Comparison of ENCODE assay signal across 2 fruit fly cellular contexts in the genomic region with DNA sequence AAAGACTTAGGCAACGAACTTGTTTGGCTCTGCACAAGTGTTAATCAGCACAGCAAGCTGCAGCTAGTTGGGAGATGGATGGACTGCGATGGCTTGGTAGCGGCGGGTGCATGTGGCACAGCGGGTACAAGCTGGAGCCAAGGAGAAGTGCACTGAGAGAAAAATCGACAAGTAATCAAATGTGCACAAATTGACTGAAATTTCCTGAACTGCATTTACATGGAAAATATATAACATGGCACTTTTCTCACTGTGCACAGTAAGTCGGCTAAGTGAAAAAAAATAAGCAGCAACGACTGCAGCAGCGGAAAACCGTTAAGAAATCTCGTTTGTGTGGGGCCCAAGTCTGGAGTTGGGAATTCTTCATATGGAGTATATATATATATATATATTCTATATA.
A peak's percentile ranks its signal among the peaks of the same experiment; 100 is the strongest.
TF ChIP-seq lines count a peak whose summit lies in the region.

No protein-coding gene starts in this region.

TF ChIP-seq in whole organism, embryonic, 481 proteins besides CTCF, POLR2A, EP300 and RAD21 (continued from another document and continues in another):
- no peak for TF ChIP-seq pnt (GFP tag; optimal IDR thresholded peaks at IDR 0.05; lab: Kevin White, UChicago)
- TF ChIP-seq Med (GFP tag; lab: Kevin White, UChicago): no peak
- TF ChIP-seq CG16779 (GFP tag; IDR thresholded peaks at IDR 0.05; lab: Robert Waterston, UW): no peak
- no peak for TF ChIP-seq CG7963 (GFP tag; IDR thresholded peaks at IDR 0.05; lab: Robert Waterston, UW; ENCODE audit: partially characterized antibody)
- 0 out of 2 replicates have a peak, but pooled peaks have one; percentile 56 for TF ChIP-seq CG11247 (GFP tag; IDR thresholded peaks at IDR 0.05; lab: Robert Waterston, UW)
- TF ChIP-seq zf30C (GFP tag; optimal IDR thresholded peaks at IDR 0.05; lab: Kevin White, UChicago): peak; percentile 8
- TF ChIP-seq CrebB (tag; optimal IDR thresholded peaks at IDR 0.05; lab: Kevin White, UChicago): no peak
- no peak for TF ChIP-seq CG14860 (GFP tag; IDR thresholded peaks at IDR 0.05; lab: Robert Waterston, UW; ENCODE audit: partially characterized antibody)
- no peak for TF ChIP-seq eyg (GFP tag; optimal IDR thresholded peaks at IDR 0.05; lab: Kevin White, UChicago)
- no peak for TF ChIP-seq sqz (GFP tag; optimal IDR thresholded peaks at IDR 0.05; lab: Kevin White, UChicago)
- TF ChIP-seq vfl (GFP tag; optimal IDR thresholded peaks at IDR 0.05; lab: Kevin White, UChicago): no peak
- no peak for TF ChIP-seq Bdp1 (GFP tag; optimal IDR thresholded peaks at IDR 0.05; lab: Kevin White, UChicago)
- TF ChIP-seq HLHmδ (GFP tag; optimal IDR thresholded peaks at IDR 0.05; lab: Kevin White, UChicago): no peak
- no peak for TF ChIP-seq CG1233 (GFP tag; optimal IDR thresholded peaks at IDR 0.05; lab: Kevin White, UChicago)
- no peak for TF ChIP-seq CG31224 (GFP tag; IDR thresholded peaks at IDR 0.05; lab: Robert Waterston, UW)
- no peak for TF ChIP-seq CG32767 (GFP tag; IDR thresholded peaks at IDR 0.05; lab: Robert Waterston, UW)
- peak; percentile 78 for TF ChIP-seq Drgx (GFP tag; IDR thresholded peaks at IDR 0.05; lab: Robert Waterston, UW)
- peak; percentile 88 for TF ChIP-seq sens (GFP tag; lab: Kevin White, UChicago)
- no peak for TF ChIP-seq CG42726 (GFP tag; IDR thresholded peaks at IDR 0.05; lab: Robert Waterston, UW; ENCODE audit: partially characterized antibody)
- TF ChIP-seq CG4328 (GFP tag; optimal IDR thresholded peaks at IDR 0.05; lab: Kevin White, UChicago): no peak
- no peak for TF ChIP-seq lov (optimal IDR thresholded peaks at IDR 0.05; lab: Kevin White, UChicago)
- 0 out of 3 replicates have a peak, but pooled peaks have one; percentile 20 for TF ChIP-seq lov (GFP tag; IDR thresholded peaks at IDR 0.05; lab: Robert Waterston, UW)
- peak; percentile 45; the same call in 1 of the 2 replicates for TF ChIP-seq vvl (GFP tag; IDR thresholded peaks at IDR 0.05; lab: Robert Waterston, UW)
- 0 out of 3 replicates have a peak, but pooled peaks have one; percentile 33 for TF ChIP-seq zfh1 (GFP tag; IDR thresholded peaks at IDR 0.05; lab: Robert Waterston, UW)
- peak; percentile 32; the same call in 1 of the 2 replicates for TF ChIP-seq Xrp1 (GFP tag; IDR thresholded peaks at IDR 0.05; lab: Robert Waterston, UW)
- no peak for TF ChIP-seq CG2116 (GFP tag; optimal IDR thresholded peaks at IDR 0.05; lab: Kevin White, UChicago)
- TF ChIP-seq CG1832 (GFP tag; optimal IDR thresholded peaks at IDR 0.05; lab: Kevin White, UChicago): no peak
- 0 out of 2 replicates have a peak, but pooled peaks have one; percentile 13 for TF ChIP-seq sens-2 (GFP tag; IDR thresholded peaks at IDR 0.05; lab: Robert Waterston, UW)
- no peak for TF ChIP-seq wor (GFP tag; IDR thresholded peaks at IDR 0.05; lab: Robert Waterston, UW)
- TF ChIP-seq Kr (GFP tag; optimal IDR thresholded peaks at IDR 0.05; lab: Kevin White, UChicago): no peak
- no peak for TF ChIP-seq CG14667 (GFP tag; IDR thresholded peaks at IDR 0.05; lab: Robert Waterston, UW)
- TF ChIP-seq gsb (GFP tag; IDR thresholded peaks at IDR 0.05; lab: Robert Waterston, UW): no peak
- TF ChIP-seq rib (GFP tag; IDR thresholded peaks at IDR 0.05; lab: Robert Waterston, UW): no peak
- TF ChIP-seq sima (GFP tag; optimal IDR thresholded peaks at IDR 0.05; lab: Kevin White, UChicago): no peak
- TF ChIP-seq row (GFP tag; IDR thresholded peaks at IDR 0.05; lab: Robert Waterston, UW): peak; percentile 25; the same call in 1 of the 3 replicates
- peak; percentile 5 for TF ChIP-seq CG10979 (tag; optimal IDR thresholded peaks at IDR 0.05; lab: Kevin White, UChicago)
- TF ChIP-seq dmrt99B (tag; optimal IDR thresholded peaks at IDR 0.05; lab: Kevin White, UChicago): peak; percentile 19
- 0 out of 2 replicates have a peak, but pooled peaks have one; percentile 31 for TF ChIP-seq chm (GFP tag; IDR thresholded peaks at IDR 0.05; lab: Robert Waterston, UW)
- TF ChIP-seq Blimp-1 (GFP tag; optimal IDR thresholded peaks at IDR 0.05; lab: Kevin White, UChicago): peak; percentile 2
- no peak for TF ChIP-seq al (GFP tag; IDR thresholded peaks at IDR 0.05; lab: Robert Waterston, UW)
- no peak for TF ChIP-seq Dek (tag; optimal IDR thresholded peaks at IDR 0.05; lab: Kevin White, UChicago)
- no peak for TF ChIP-seq Atf-2 (GFP tag; optimal IDR thresholded peaks at IDR 0.05; lab: Kevin White, UChicago)
- no peak for TF ChIP-seq wek (GFP tag; optimal IDR thresholded peaks at IDR 0.05; lab: Kevin White, UChicago)
- no peak for TF ChIP-seq CG10543 (GFP tag; optimal IDR thresholded peaks at IDR 0.05; lab: Kevin White, UChicago)
- TF ChIP-seq CG14965 (GFP tag; optimal IDR thresholded peaks at IDR 0.05; lab: Kevin White, UChicago; ENCODE audit: borderline replicate concordance): no peak
- TF ChIP-seq CG13775 (GFP tag; optimal IDR thresholded peaks at IDR 0.05; lab: Kevin White, UChicago): no peak
- TF ChIP-seq CG11560 (tag; IDR thresholded peaks at IDR 0.05; lab: Robert Waterston, UW): no peak
- no peak for TF ChIP-seq CG7357 (GFP tag; IDR thresholded peaks at IDR 0.05; lab: Robert Waterston, UW)
- no peak for TF ChIP-seq CG8290 (GFP tag; optimal IDR thresholded peaks at IDR 0.05; lab: Kevin White, UChicago)
- no peak for TF ChIP-seq CG8290 (tag; optimal IDR thresholded peaks at IDR 0.05; lab: Kevin White, UChicago)
- no peak for TF ChIP-seq jumu (GFP tag; optimal IDR thresholded peaks at IDR 0.05; lab: Kevin White, UChicago)
- no peak for TF ChIP-seq HmgD (GFP tag; optimal IDR thresholded peaks at IDR 0.05; lab: Kevin White, UChicago)
- no peak for TF ChIP-seq CG18011 (GFP tag; optimal IDR thresholded peaks at IDR 0.05; lab: Kevin White, UChicago)
- no peak for TF ChIP-seq CG12769 (tag; optimal IDR thresholded peaks at IDR 0.05; lab: Kevin White, UChicago)
- peak; percentile 47 for TF ChIP-seq sisA (GFP tag; IDR thresholded peaks at IDR 0.05; lab: Robert Waterston, UW)
- TF ChIP-seq Ravus (GFP tag; IDR thresholded peaks at IDR 0.05; lab: Robert Waterston, UW): no peak
- peak; percentile 32; the same call in 1 of the 2 replicates for TF ChIP-seq ttk (GFP tag; IDR thresholded peaks at IDR 0.05; lab: Robert Waterston, UW)
- no peak for TF ChIP-seq CG8924 (tag; optimal IDR thresholded peaks at IDR 0.05; lab: Kevin White, UChicago)
- TF ChIP-seq nau (GFP tag; optimal IDR thresholded peaks at IDR 0.05; lab: Kevin White, UChicago): no peak
- TF ChIP-seq CG2120 (GFP tag; optimal IDR thresholded peaks at IDR 0.05; lab: Kevin White, UChicago): no peak
- no peak for TF ChIP-seq CG4424 (GFP tag; optimal IDR thresholded peaks at IDR 0.05; lab: Kevin White, UChicago)
- TF ChIP-seq MBD-R2 (GFP tag; IDR thresholded peaks at IDR 0.05; lab: Robert Waterston, UW): no peak
- TF ChIP-seq PHDP (tag; optimal IDR thresholded peaks at IDR 0.05; lab: Kevin White, UChicago): no peak
- peak; percentile 75; the same call in 1 of the 3 replicates for TF ChIP-seq otp (GFP tag; IDR thresholded peaks at IDR 0.05; lab: Robert Waterston, UW)

TF ChIP-seq in whole organism, prepupa, 60 proteins besides CTCF, POLR2A, EP300 and RAD21 (continued from another document):
- peak; percentile 65 for TF ChIP-seq CG6808 (GFP tag; optimal IDR thresholded peaks at IDR 0.05; lab: Kevin White, UChicago)
- TF ChIP-seq CG11294 (GFP tag; IDR thresholded peaks at IDR 0.05; lab: Robert Waterston, UW): peak; percentile 37; the same call in 1 of the 2 replicates
- peak; percentile 83 for TF ChIP-seq eg (GFP tag; IDR thresholded peaks at IDR 0.05; lab: Robert Waterston, UW)
- peak; percentile 78 for TF ChIP-seq CG15336 (GFP tag; IDR thresholded peaks at IDR 0.05; lab: Robert Waterston, UW)
- TF ChIP-seq Hr38 (GFP tag; optimal IDR thresholded peaks at IDR 0.05; lab: Kevin White, UChicago): no peak
- peak; percentile 44 for TF ChIP-seq CG16779 (tag; optimal IDR thresholded peaks at IDR 0.05; lab: Kevin White, UChicago)
- peak; percentile 76 for TF ChIP-seq CG32006 (GFP tag; optimal IDR thresholded peaks at IDR 0.05; lab: Kevin White, UChicago)
- peak; percentile 66 for TF ChIP-seq CG1621 (tag; optimal IDR thresholded peaks at IDR 0.05; lab: Kevin White, UChicago)
- peak; percentile 66 for TF ChIP-seq CG6792 (GFP tag; optimal IDR thresholded peaks at IDR 0.05; lab: Kevin White, UChicago)
- peak; percentile 66 for TF ChIP-seq OdsH (GFP tag; optimal IDR thresholded peaks at IDR 0.05; lab: Kevin White, UChicago)
- TF ChIP-seq CG4318 (GFP tag; optimal IDR thresholded peaks at IDR 0.05; lab: Kevin White, UChicago): peak; percentile 44
- peak; percentile 82 for TF ChIP-seq Eip75B (GFP tag; optimal IDR thresholded peaks at IDR 0.05; lab: Kevin White, UChicago)
- TF ChIP-seq CG8319 (GFP tag; optimal IDR thresholded peaks at IDR 0.05; lab: Kevin White, UChicago): peak; percentile 33
- TF ChIP-seq CG34406 (GFP tag; optimal IDR thresholded peaks at IDR 0.05; lab: Kevin White, UChicago): peak; percentile 36
- TF ChIP-seq dsx (GFP tag; optimal IDR thresholded peaks at IDR 0.05; lab: Kevin White, UChicago; ENCODE audit: poor library complexity, severe bottlenecking): peak; percentile 64
- peak; percentile 75 for TF ChIP-seq CG8119 (GFP tag; IDR thresholded peaks at IDR 0.05; lab: Robert Waterston, UW)
- peak; percentile 45 for TF ChIP-seq CG9139 (GFP tag; optimal IDR thresholded peaks at IDR 0.05; lab: Kevin White, UChicago)
- peak; percentile 54 for TF ChIP-seq topi (GFP tag; optimal IDR thresholded peaks at IDR 0.05; lab: Kevin White, UChicago)
- TF ChIP-seq Ets21C (GFP tag; optimal IDR thresholded peaks at IDR 0.05; lab: Kevin White, UChicago): no peak
- peak; percentile 65 for TF ChIP-seq CG3032 (tag; optimal IDR thresholded peaks at IDR 0.05; lab: Kevin White, UChicago)
- peak; percentile 65 for TF ChIP-seq pdm3 (GFP tag; optimal IDR thresholded peaks at IDR 0.05; lab: Kevin White, UChicago)
- peak; percentile 91 for TF ChIP-seq Eip78C (GFP tag; lab: Kevin White, UChicago)
- no peak for TF ChIP-seq Sox102F (GFP tag; optimal IDR thresholded peaks at IDR 0.05; lab: Kevin White, UChicago)
- peak; percentile 67 for TF ChIP-seq CG6276 (GFP tag; optimal IDR thresholded peaks at IDR 0.05; lab: Kevin White, UChicago)
- TF ChIP-seq Eip93F (GFP tag; optimal IDR thresholded peaks at IDR 0.05; lab: Kevin White, UChicago): no peak
- TF ChIP-seq Blimp-1 (GFP tag; optimal IDR thresholded peaks at IDR 0.05; lab: Kevin White, UChicago): no peak
- TF ChIP-seq Smox (GFP tag; optimal IDR thresholded peaks at IDR 0.05; lab: Kevin White, UChicago): peak; percentile 12
- peak; percentile 64 for TF ChIP-seq CG10669 (GFP tag; optimal IDR thresholded peaks at IDR 0.05; lab: Kevin White, UChicago)
- TF ChIP-seq CG7368 (GFP tag; optimal IDR thresholded peaks at IDR 0.05; lab: Kevin White, UChicago): peak; percentile 50
- peak; percentile 33 for TF ChIP-seq CG8632 (GFP tag; optimal IDR thresholded peaks at IDR 0.05; lab: Kevin White, UChicago)
- TF ChIP-seq salr (GFP tag; optimal IDR thresholded peaks at IDR 0.05; lab: Kevin White, UChicago): peak; percentile 53 to 55
- peak; percentile 77 for TF ChIP-seq net (GFP tag; optimal IDR thresholded peaks at IDR 0.05; lab: Kevin White, UChicago)
- TF ChIP-seq Ets96B (tag; optimal IDR thresholded peaks at IDR 0.05; lab: Kevin White, UChicago): peak; percentile 76
- TF ChIP-seq CG11762 (GFP tag; optimal IDR thresholded peaks at IDR 0.05; lab: Kevin White, UChicago; ENCODE audit: insufficient read depth): peak; percentile 46
- peak; percentile 61 to 75 for TF ChIP-seq ss (GFP tag; optimal IDR thresholded peaks at IDR 0.05; lab: Kevin White, UChicago)
- no peak for TF ChIP-seq esn (GFP tag; optimal IDR thresholded peaks at IDR 0.05; lab: Kevin White, UChicago)
- TF ChIP-seq CG11902 (GFP tag; optimal IDR thresholded peaks at IDR 0.05; lab: Kevin White, UChicago): peak; percentile 48
